Worm (Caenorhabditis elegans): Measurements from ENCODE around the gene chk-1.

chk-1 gene

ce11 chrV:3717751-3718150, 41.5 kb downstream of the chk-1 start:
- TF ChIP-seq pax-1 (tag; optimal IDR thresholded peaks at IDR 0.05) (no peak), eyg-1 (tag; optimal IDR thresholded peaks at IDR 0.05) (no peak), ahr-1 (tag; optimal IDR thresholded peaks at IDR 0.05) (no peak), npax-4 (tag; optimal IDR thresholded peaks at IDR 0.05) (no peak), unc-42 (tag; optimal IDR thresholded peaks at IDR 0.05) (peak; percentile 28), lim-6 (tag; optimal IDR thresholded peaks at IDR 0.05) (peak; percentile 68), ceh-31 (tag; optimal IDR thresholded peaks at IDR 0.05) (peak; percentile 39), nhr-232 (tag; optimal IDR thresholded peaks at IDR 0.05) (no peak), nfya-1 (tag; optimal IDR thresholded peaks at IDR 0.05) (peak; percentile 38), tbx-2 (tag; optimal IDR thresholded peaks at IDR 0.05) (peak; percentile 35), C08G9.2 (tag; optimal IDR thresholded peaks at IDR 0.05) (peak; percentile 21), sdc-2 (tag; optimal IDR thresholded peaks at IDR 0.05) (peak; percentile 10), ets-4 (tag; optimal IDR thresholded peaks at IDR 0.05) (no peak)

- no peak for TF ChIP-seq lim-6 (tag; optimal IDR thresholded peaks at IDR 0.05)
- TF ChIP-seq unc-42 (tag; optimal IDR thresholded peaks at IDR 0.05) = peak; percentile 35
These were observed 42.9 kb downstream of the chk-1 start for ce11 chrV:3716279-3716887.

ce11 chrV:3715488-3716019, 43.7 kb downstream of the chk-1 start, which contains the start of gene nrsn-1:
TSS of gene nrsn-1 (minus strand) at chrV:3715969.
- TF ChIP-seq elt-4 (tag; optimal IDR thresholded peaks at IDR 0.05) = no peak
- TF ChIP-seq ref-2 (tag; optimal IDR thresholded peaks at IDR 0.05) = no peak

- no peak for TF ChIP-seq eyg-1 (tag; optimal IDR thresholded peaks at IDR 0.05)
These were observed 44.5 kb downstream of the chk-1 start for ce11 chrV:3714750-3715149.

- TF ChIP-seq ceh-30 (tag; optimal IDR thresholded peaks at IDR 0.05) (no peak), ceh-18 (tag; optimal IDR thresholded peaks at IDR 0.05) (no peak), ceh-48 (tag; optimal IDR thresholded peaks at IDR 0.05) (peak; percentile 31)
These were observed 46.3 kb downstream of the chk-1 start for ce11 chrV:3712955-3713354.

ce11 chrV:3712192-3712591, 47.1 kb downstream of the chk-1 start:
- TF ChIP-seq unc-86 (tag; optimal IDR thresholded peaks at IDR 0.05) (no peak), F13H6.1 (tag; optimal IDR thresholded peaks at IDR 0.05) (no peak), madf-2 (tag; optimal IDR thresholded peaks at IDR 0.05) (no peak), ref-2 (tag; optimal IDR thresholded peaks at IDR 0.05) (no peak)

ce11 chrV:3711544-3711943, 47.7 kb downstream of the chk-1 start:
- TF ChIP-seq ceh-14 (tag; optimal IDR thresholded peaks at IDR 0.05) (no peak), tbx-2 (tag; optimal IDR thresholded peaks at IDR 0.05) (no peak), tbx-7 (tag; optimal IDR thresholded peaks at IDR 0.05) (no peak), nhr-232 (tag; optimal IDR thresholded peaks at IDR 0.05) (no peak)

- peak; percentile 87 for TF ChIP-seq nfya-1 (tag; optimal IDR thresholded peaks at IDR 0.05)
These were observed 51.7 kb downstream of the chk-1 start for ce11 chrV:3707560-3707959.
